Worm (Caenorhabditis elegans) whole organism, young adult: ENCODE data around the gene evl-14.

Experiments
- B0336.3 ChIP-seq: fragments of 200-800 bp; sonication (Bioruptor generic); IDR thresholded peaks from 2 replicates; pipeline ENCODE4 v1.3.6; 2022; ENCODE audit warnings: missing genetic modification characterization, missing compliant biosample characterization
- C06A6.2 ChIP-seq: fragments of 200-800 bp; sonication (Bioruptor generic); conservative IDR thresholded peaks from 2 replicates; pipeline ENCODE4 v1.3.6; 2022; ENCODE audit warnings: missing genetic modification characterization, missing compliant biosample characterization
- F10E7.11 ChIP-seq: sonication (generic microtip); optimal IDR thresholded peaks from 2 replicates; lab custom pipeline; 2017; ENCODE audit warnings: mild to moderate bottlenecking, missing genetic modification characterization, moderate library complexity, missing compliant biosample characterization
- F22D6.2 ChIP-seq: sonication (generic microtip); optimal IDR thresholded peaks from 2 replicates; lab custom pipeline; 2016; ENCODE audit warnings: mild to moderate bottlenecking, missing genetic modification characterization, missing compliant biosample characterization
- F23B12.7 ChIP-seq: sonication (generic microtip); optimal IDR thresholded peaks from 2 replicates; lab custom pipeline; 2017; ENCODE audit warnings: missing genetic modification characterization, mild to moderate bottlenecking, missing compliant biosample characterization, antibody characterized with exemption, moderate library complexity; ENCODE audit not compliant: insufficient read depth
- F55B11.4 ChIP-seq: sonication (generic microtip); optimal IDR thresholded peaks from 2 replicates; lab custom pipeline; 2016; ENCODE audit warnings: missing compliant biosample characterization, missing genetic modification characterization, borderline replicate concordance; ENCODE audit not compliant: insufficient read depth
- F57A8.1 ChIP-seq: fragments of 200-800 bp; sonication (Bioruptor generic); optimal IDR thresholded peaks from 2 replicates; lab custom pipeline; 2018; ENCODE audit warnings: mild to moderate bottlenecking, missing genetic modification characterization, moderate library complexity, missing compliant biosample characterization
- T26A5.8 ChIP-seq: sonication (generic microtip); optimal IDR thresholded peaks from 2 replicates; lab custom pipeline; 2016; ENCODE audit warnings: missing genetic modification characterization, missing compliant biosample characterization
- Y56A3A.18 ChIP-seq: fragments of 200-800 bp; sonication (Bioruptor generic); IDR thresholded peaks from 2 replicates; pipeline ENCODE4 v1.3.6; 2022; ENCODE audit warnings: missing genetic modification reagents, missing genetic modification characterization, missing compliant biosample characterization
- ZK185.1 ChIP-seq: sonication (generic microtip); optimal IDR thresholded peaks from 2 replicates; lab custom pipeline; 2016; ENCODE audit warnings: mild to moderate bottlenecking, missing genetic modification characterization, missing compliant biosample characterization; ENCODE audit not compliant: poor library complexity, severe bottlenecking
- aptf-2 ChIP-seq: fragments of 200-800 bp; sonication (Bioruptor generic); conservative IDR thresholded peaks from 2 replicates; pipeline ENCODE4 v1.3.6; 2022; ENCODE audit warnings: missing genetic modification reagents, missing genetic modification characterization, missing compliant biosample characterization
- bed-1 ChIP-seq: fragments of 200-800 bp; sonication (Bioruptor generic); IDR thresholded peaks from 2 replicates; pipeline ENCODE4 v1.3.6; 2022; ENCODE audit warnings: missing genetic modification reagents, missing genetic modification characterization, missing compliant biosample characterization
- bed-2 ChIP-seq: fragments of 200-800 bp; sonication (Bioruptor generic); IDR thresholded peaks from 2 replicates; pipeline ENCODE4 v1.3.6; 2022; ENCODE audit warnings: missing genetic modification reagents, missing genetic modification characterization, missing compliant biosample characterization
- ceh-40 ChIP-seq: fragments of 200-800 bp; sonication (Bioruptor generic); IDR thresholded peaks from 2 replicates; pipeline ENCODE4 v1.3.6; 2022; ENCODE audit warnings: missing genetic modification characterization, missing compliant biosample characterization
- chd-7 ChIP-seq: sonication (generic microtip); optimal IDR thresholded peaks from 2 replicates; lab custom pipeline; 2016; ENCODE audit warnings: mild to moderate bottlenecking, missing genetic modification characterization, moderate library complexity, missing compliant biosample characterization
- die-1 ChIP-seq: sonication (generic microtip); optimal IDR thresholded peaks from 2 replicates; lab custom pipeline; 2016; ENCODE audit warnings: missing genotype, mild to moderate bottlenecking, missing genetic modification characterization, missing compliant biosample characterization
- dox-1 ChIP-seq: fragments of 200-800 bp; sonication (Bioruptor generic); IDR thresholded peaks from 2 replicates; pipeline ENCODE4 v1.3.6; 2022; ENCODE audit warnings: missing genetic modification reagents, missing genetic modification characterization, missing compliant biosample characterization
- dpff-1 ChIP-seq: sonication (generic microtip); optimal IDR thresholded peaks from 2 replicates; lab custom pipeline; 2017; ENCODE audit warnings: mild to moderate bottlenecking, missing genetic modification characterization, missing compliant biosample characterization
- efl-1 ChIP-seq: fragments of 150-350 bp; optimal IDR thresholded peaks from 2 replicates; lab custom pipeline; 2014; ENCODE audit warnings: missing biosample characterization, missing genetic modification reagents, missing genetic modification characterization
- egl-18 ChIP-seq: fragments of 200-800 bp; sonication (Bioruptor generic); IDR thresholded peaks from 2 replicates; pipeline ENCODE4 v1.3.6; 2022; ENCODE audit warnings: missing genetic modification reagents, missing genetic modification characterization, missing compliant biosample characterization
- egrh-3 ChIP-seq: fragments of 200-800 bp; sonication (Bioruptor generic); IDR thresholded peaks from 2 replicates; pipeline ENCODE4 v1.3.6; 2022; ENCODE audit warnings: missing genetic modification reagents, missing genetic modification characterization, missing compliant biosample characterization
- ets-4 ChIP-seq: fragments of 200-800 bp; sonication (Bioruptor generic); optimal IDR thresholded peaks from 2 replicates; lab custom pipeline; 2018; ENCODE audit warnings: mild to moderate bottlenecking, missing genetic modification characterization, missing compliant biosample characterization
- fkh-3 ChIP-seq: sonication (generic microtip); optimal IDR thresholded peaks from 2 replicates; lab custom pipeline; 2016; ENCODE audit warnings: mild to moderate bottlenecking, missing genetic modification characterization, missing compliant biosample characterization
- hmg-1.2 ChIP-seq: fragments of 200-800 bp; sonication (Bioruptor generic); IDR thresholded peaks from 2 replicates; pipeline ENCODE4 v1.3.6; 2022; ENCODE audit warnings: missing genetic modification reagents, missing genetic modification characterization, missing compliant biosample characterization
- hrde-1 ChIP-seq: sonication (generic microtip); optimal IDR thresholded peaks from 2 replicates; lab custom pipeline; 2016; ENCODE audit warnings: missing genetic modification characterization, mild to moderate bottlenecking, missing compliant biosample characterization, moderate library complexity, missing genotype, missing genetic modification reagents, borderline replicate concordance
- lag-1 ChIP-seq: fragments of 200-800 bp; sonication (Bioruptor generic); IDR thresholded peaks from 2 replicates; pipeline ENCODE4 v1.3.6; 2022; ENCODE audit warnings: missing genetic modification reagents, missing genetic modification characterization, missing compliant biosample characterization
- let-607 ChIP-seq, 2 experiments: fragments of 200-800 bp in 1 of 2; sonication (Bioruptor generic) in 1 of 2; sonication (generic microtip) in 1 of 2; optimal IDR thresholded peaks; 2 replicates each; lab custom pipeline; 2016 to 2018; ENCODE audit warnings: mild to moderate bottlenecking in 2 of 2, missing compliant biosample characterization in 2 of 2, missing genetic modification characterization in 2 of 2, moderate library complexity in 2 of 2, missing genotype in 1 of 2
- lin-26 ChIP-seq: fragments of 200-800 bp; sonication (Bioruptor generic); IDR thresholded peaks from 2 replicates; pipeline ENCODE4 v1.3.6; 2022; ENCODE audit warnings: missing genetic modification reagents, missing genetic modification characterization, missing compliant biosample characterization
- lir-1 ChIP-seq: fragments of 200-800 bp; sonication (Bioruptor generic); conservative IDR thresholded peaks from 2 replicates; pipeline ENCODE4 v1.3.6; 2022; ENCODE audit warnings: missing genetic modification reagents, missing genetic modification characterization, missing compliant biosample characterization
- lsl-1 ChIP-seq: fragments of 200-800 bp; sonication (Bioruptor generic); optimal IDR thresholded peaks from 2 replicates; lab custom pipeline; 2018; ENCODE audit warnings: mild to moderate bottlenecking, missing genetic modification characterization, moderate library complexity, missing compliant biosample characterization
- madf-10 ChIP-seq: sonication (generic microtip); optimal IDR thresholded peaks from 2 replicates; lab custom pipeline; 2016; ENCODE audit warnings: mild to moderate bottlenecking, missing genetic modification characterization, missing compliant biosample characterization
- madf-3 ChIP-seq: fragments of 200-800 bp; sonication (Bioruptor generic); IDR thresholded peaks from 2 replicates; pipeline ENCODE4 v1.3.6; 2022; ENCODE audit warnings: missing genetic modification reagents, missing genetic modification characterization, missing compliant biosample characterization
- madf-6 ChIP-seq: fragments of 200-800 bp; sonication (Bioruptor generic); IDR thresholded peaks from 2 replicates; pipeline ENCODE4 v1.3.6; 2022; ENCODE audit warnings: missing genetic modification reagents, missing genetic modification characterization, missing compliant biosample characterization
- mcd-1 ChIP-seq: fragments of 200-800 bp; sonication (Bioruptor generic); IDR thresholded peaks from 2 replicates; pipeline ENCODE4 v1.3.6; 2022; ENCODE audit warnings: missing genetic modification reagents, missing genetic modification characterization, missing compliant biosample characterization
- mes-4 ChIP-seq: sonication (generic microtip); optimal IDR thresholded peaks from 2 replicates; lab custom pipeline; 2016; ENCODE audit warnings: missing genotype, missing genetic modification characterization, missing compliant biosample characterization
- nhr-120 ChIP-seq: fragments of 200-800 bp; sonication (Bioruptor generic); IDR thresholded peaks from 2 replicates; pipeline ENCODE4 v1.3.6; 2022; ENCODE audit warnings: missing genetic modification characterization, missing compliant biosample characterization
- nhr-27 ChIP-seq: fragments of 200-800 bp; sonication (Bioruptor generic); optimal IDR thresholded peaks from 2 replicates; lab custom pipeline; 2018; ENCODE audit warnings: mild to moderate bottlenecking, missing genetic modification characterization, moderate library complexity, missing compliant biosample characterization
- rpc-1 ChIP-seq, 2 experiments: fragments of 150-350 bp in 1 of 2; sonication (generic microtip) in 1 of 2; optimal IDR thresholded peaks; 2 replicates each; lab custom pipeline; 2014 to 2018; ENCODE audit warnings: missing biosample characterization in 1 of 2, missing genetic modification characterization in 1 of 2, missing genetic modification reagents in 1 of 2, missing genotype in 1 of 2
- sea-2 ChIP-seq: fragments of 200-800 bp; sonication (Bioruptor generic); IDR thresholded peaks from 2 replicates; pipeline ENCODE4 v1.3.6; 2022; ENCODE audit warnings: missing genetic modification characterization, missing compliant biosample characterization
- snpc-4 ChIP-seq, 5 experiments: fragments of 150-350 bp in 1 of 5; sonication (generic microtip) in 4 of 5; optimal IDR thresholded peaks; 2 replicates each; lab custom pipeline; 2014 to 2018; ENCODE audit warnings: missing genetic modification characterization in 5 of 5, missing biosample characterization in 3 of 5, antibody characterized with exemption in 2 of 5, mild to moderate bottlenecking in 2 of 5, missing compliant biosample characterization in 2 of 5, missing genotype in 2 of 5, moderate library complexity in 2 of 5, missing genetic modification reagents in 1 of 5
- sptf-2 ChIP-seq: fragments of 200-800 bp; sonication (Bioruptor generic); optimal IDR thresholded peaks from 2 replicates; lab custom pipeline; 2018; ENCODE audit warnings: mild to moderate bottlenecking, missing genetic modification characterization, missing compliant biosample characterization
- tbp1 ChIP-seq: fragments of 200-800 bp; sonication (Bioruptor generic); optimal IDR thresholded peaks from 2 replicates; lab custom pipeline; 2018; ENCODE audit warnings: mild to moderate bottlenecking, missing genetic modification characterization, missing compliant biosample characterization
- tbx-9 ChIP-seq: sonication (generic microtip); optimal IDR thresholded peaks from 2 replicates; lab custom pipeline; 2016; ENCODE audit warnings: borderline replicate concordance, missing genetic modification characterization, inconsistent platforms, missing compliant biosample characterization
- unc-130 ChIP-seq: sonication (generic microtip); optimal IDR thresholded peaks from 2 replicates; lab custom pipeline; 2016; ENCODE audit warnings: missing genetic modification reagents, missing genetic modification characterization, missing compliant biosample characterization
- unc-62 ChIP-seq: fragments of 150-350 bp; optimal IDR thresholded peaks from 2 replicates; lab custom pipeline; 2014; ENCODE audit warnings: missing biosample characterization, missing genetic modification reagents, missing genetic modification characterization
- zfh-2 ChIP-seq: fragments of 200-800 bp; sonication (Bioruptor generic); conservative IDR thresholded peaks from 2 replicates; pipeline ENCODE4 v1.3.6; 2022; ENCODE audit warnings: missing genetic modification reagents, missing genetic modification characterization, missing compliant biosample characterization
- ztf-18 ChIP-seq: sonication (generic microtip); optimal IDR thresholded peaks from 2 replicates; lab custom pipeline; 2016; ENCODE audit warnings: missing genotype, mild to moderate bottlenecking, missing genetic modification characterization, missing compliant biosample characterization
- ztf-3 ChIP-seq: fragments of 200-800 bp; sonication (Bioruptor generic); optimal IDR thresholded peaks from 2 replicates; lab custom pipeline; 2018; ENCODE audit warnings: mild to moderate bottlenecking, missing genetic modification characterization, missing compliant biosample characterization

Gene evl-14

DNA sequence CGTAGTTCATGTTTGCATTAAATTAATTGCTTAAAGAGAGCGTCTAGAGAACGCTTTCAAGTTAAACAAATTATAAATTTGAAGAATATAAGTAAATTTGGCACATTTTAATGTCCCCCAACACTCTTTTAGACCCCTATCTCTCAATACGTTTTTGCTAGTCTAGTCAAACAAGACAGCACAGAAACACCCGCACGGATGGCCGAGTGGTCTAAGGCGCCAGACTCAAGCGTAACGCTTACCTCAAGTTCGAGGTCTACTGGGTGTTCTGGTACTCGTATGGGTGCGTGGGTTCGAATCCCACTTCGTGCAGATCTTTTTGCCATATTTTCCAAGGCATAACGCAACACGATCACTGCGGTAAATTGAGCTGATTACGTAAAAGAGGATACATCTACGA is 49.4 kb upstream of the evl-14 start (continued):
- TF ChIP-seq egl-18 (GFP tag; lab: Robert Waterston, UW): no peak
- no peak for TF ChIP-seq fkh-3 (tag; lab: Kevin White, UChicago)
- no peak for TF ChIP-seq ets-4 (GFP tag; lab: Kevin White, UChicago)
- no peak for TF ChIP-seq ZK185.1 (tag; lab: Kevin White, UChicago)
- TF ChIP-seq hmg-1.2 (GFP tag; lab: Robert Waterston, UW): peak; percentile 30; the same call in 1 of the 2 replicates
- no peak for TF ChIP-seq mes-4
- TF ChIP-seq madf-6 (GFP tag; lab: Robert Waterston, UW): 0 out of 2 replicates have a peak, but pooled peaks have one; percentile 18
- TF ChIP-seq madf-3 (GFP tag; lab: Robert Waterston, UW): no peak
- TF ChIP-seq lin-26: peak; percentile 78
- no peak for TF ChIP-seq lag-1 (GFP tag; lab: Robert Waterston, UW)
- TF ChIP-seq lsl-1 (GFP tag; lab: Kevin White, UChicago): peak; percentile 52
- peak; percentile 65 for TF ChIP-seq rpc-1 (optimal IDR thresholded peaks at IDR 0.05; lab: Kevin White, UChicago)
- peak; percentile 80 for TF ChIP-seq rpc-1 (tag; optimal IDR thresholded peaks at IDR 0.05; lab: Kevin White, UChicago)
- no peak for TF ChIP-seq tbx-9 (tag; lab: Kevin White, UChicago)
- no peak for TF ChIP-seq aptf-2 (GFP tag; lab: Robert Waterston, UW)
- TF ChIP-seq sea-2 (GFP tag; lab: Robert Waterston, UW): no peak
- no peak for TF ChIP-seq F57A8.1 (GFP tag; lab: Kevin White, UChicago)
- TF ChIP-seq dox-1 (GFP tag; lab: Robert Waterston, UW): peak; percentile 50; the same call in 1 of the 2 replicates
- no peak for TF ChIP-seq ztf-3 (GFP tag; lab: Kevin White, UChicago)
- TF ChIP-seq hrde-1 (tag; lab: Kevin White, UChicago): no peak
- TF ChIP-seq zfh-2: no peak
- TF ChIP-seq efl-1 (GFP tag; lab: Kevin White, UChicago): no peak
- peak; percentile 8 for TF ChIP-seq unc-130 (GFP tag; lab: Kevin White, UChicago)
- no peak for TF ChIP-seq sptf-2
- TF ChIP-seq let-607 (tag; optimal IDR thresholded peaks at IDR 0.05; lab: Kevin White, UChicago): no peak
- TF ChIP-seq lir-1 (GFP tag; lab: Robert Waterston, UW): no peak
- TF ChIP-seq F22D6.2 (tag; lab: Kevin White, UChicago): no peak
- no peak for TF ChIP-seq bed-1 (GFP tag; lab: Robert Waterston, UW)
- TF ChIP-seq F23B12.7 (tag; lab: Kevin White, UChicago): no peak
- TF ChIP-seq nhr-27 (tag; lab: Kevin White, UChicago): no peak
- TF ChIP-seq dpff-1 (tag; lab: Kevin White, UChicago): no peak
- TF ChIP-seq unc-62 (GFP tag; lab: Kevin White, UChicago): no peak
- TF ChIP-seq ceh-40: no peak
- TF ChIP-seq chd-7 (tag; lab: Kevin White, UChicago): no peak
- no peak for TF ChIP-seq B0336.3
- TF ChIP-seq die-1 (tag; lab: Kevin White, UChicago): peak; percentile 46
- TF ChIP-seq madf-10: no peak
- no peak for TF ChIP-seq F10E7.11 (tag; lab: Kevin White, UChicago)
- no peak for TF ChIP-seq T26A5.8 (tag; lab: Kevin White, UChicago)
- no peak for TF ChIP-seq Y56A3A.18 (GFP tag; lab: Robert Waterston, UW)
- no peak for TF ChIP-seq snpc-4 (GFP tag; optimal IDR thresholded peaks at IDR 0.05; lab: Kevin White, UChicago)
- peak in 2 of 4 experiments; percentile 18 to 60 for TF ChIP-seq snpc-4 (tag; optimal IDR thresholded peaks at IDR 0.05; lab: Kevin White, UChicago)
- no peak for TF ChIP-seq F55B11.4 (tag; lab: Kevin White, UChicago)
- TF ChIP-seq ztf-18: peak; percentile 22
- no peak for TF ChIP-seq bed-2
- no peak for TF ChIP-seq nhr-120 (GFP tag; lab: Robert Waterston, UW)
- TF ChIP-seq mcd-1 (GFP tag; lab: Robert Waterston, UW): peak; percentile 18; the same call in 1 of the 2 replicates
- TF ChIP-seq C06A6.2 (GFP tag; lab: Robert Waterston, UW): no peak
- peak; percentile 90 for TF ChIP-seq tbp1
- no peak for TF ChIP-seq egrh-3 (GFP tag; lab: Robert Waterston, UW)
